Worm (Caenorhabditis elegans) whole organism, midembryonic: ENCODE results near the gene T24E12.13.

Source experiments
- T22C8.4 ChIP-seq: fragments of 200-800 bp; sonication (Bioruptor generic); IDR thresholded peaks from 2 replicates; pipeline ENCODE4 v1.3.6; 2022; ENCODE audit warnings: missing genetic modification characterization, missing compliant biosample characterization
- flt-1 ChIP-seq: fragments of 200-800 bp; sonication (Bioruptor generic); IDR thresholded peaks from 2 replicates; pipeline ENCODE4 v1.3.6; 2022; ENCODE audit warnings: missing genetic modification characterization, missing compliant biosample characterization
- klf-2 ChIP-seq: fragments of 200-800 bp; sonication (Bioruptor generic); conservative IDR thresholded peaks from 2 replicates; pipeline ENCODE4 v1.3.6; 2022; ENCODE audit warnings: missing genetic modification reagents, missing genetic modification characterization, missing compliant biosample characterization
- med-1 ChIP-seq: sonication (generic microtip); optimal IDR thresholded peaks from 2 replicates; lab custom pipeline; 2017; ENCODE audit warnings: missing genetic modification characterization, mild to moderate bottlenecking, missing compliant biosample characterization, antibody characterized with exemption, missing genetic modification reagents; ENCODE audit not compliant: insufficient read depth
- tab-1 ChIP-seq: fragments of 200-800 bp; sonication (Bioruptor generic); IDR thresholded peaks from 2 replicates; pipeline ENCODE4 v1.3.6; 2022; ENCODE audit warnings: missing genetic modification characterization, missing compliant biosample characterization
- ztf-23 ChIP-seq: fragments of 200-800 bp; sonication (Bioruptor generic); IDR thresholded peaks from 2 replicates; pipeline ENCODE4 v1.3.6; 2022; ENCODE audit warnings: missing genetic modification reagents, missing genetic modification characterization, missing compliant biosample characterization
- ztf-29 ChIP-seq: fragments of 200-800 bp; sonication (Bioruptor generic); IDR thresholded peaks from 2 replicates; pipeline ENCODE4 v1.3.6; 2022; ENCODE audit warnings: missing genetic modification reagents, missing genetic modification characterization, missing compliant biosample characterization

DNA sequence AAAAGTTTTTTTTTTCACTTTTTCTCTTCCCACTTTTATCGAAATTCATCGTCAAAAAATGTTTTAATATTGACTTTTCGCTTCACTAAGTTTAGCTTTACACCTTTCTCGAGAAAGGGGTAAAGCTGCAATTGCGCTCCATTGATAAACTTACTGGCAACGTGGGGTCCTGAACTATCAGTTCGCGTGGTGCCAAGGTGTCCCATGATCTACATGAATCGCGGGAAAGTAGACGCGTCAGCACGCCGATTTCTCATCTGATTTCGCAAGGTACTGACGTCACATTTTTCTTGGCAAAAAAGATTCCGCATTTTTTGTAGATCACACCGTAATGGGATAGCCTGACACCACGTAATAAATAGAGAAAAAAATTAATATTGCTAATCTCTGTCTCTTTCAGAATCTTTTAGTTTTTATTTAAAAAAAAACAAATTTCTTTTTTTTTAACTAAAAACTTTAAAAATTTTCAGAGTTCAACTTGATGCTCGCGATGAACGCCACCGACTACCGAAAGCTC lies 24.6 kb downstream of the T24E12.13 start, which contains the start of gene lido-15:
- no peak for TF ChIP-seq T22C8.4 (GFP tag; lab: Robert Waterston, UW)
- TF ChIP-seq ztf-29 (GFP tag; lab: Robert Waterston, UW): no peak
- TF ChIP-seq flt-1 (GFP tag; lab: Robert Waterston, UW): no peak
- no peak for TF ChIP-seq tab-1
- no peak for TF ChIP-seq klf-2 (GFP tag; lab: Robert Waterston, UW)
- TF ChIP-seq ztf-23: no peak
- no peak for TF ChIP-seq med-1 (GFP tag; lab: Kevin White, UChicago)
